Fruit fly (Drosophila melanogaster): Measurements from ENCODE around the gene CG12773.

CG12773 gene

dm6 chrX:1398455-1399055 lies 44.8 kb upstream of the CG12773 start (continued):
- TF ChIP-seq CG8319 (GFP tag; optimal IDR thresholded peaks at IDR 0.05), result peak; percentile 66
- peak; percentile 86 for TF ChIP-seq CG32006 (GFP tag; optimal IDR thresholded peaks at IDR 0.05)
- peak; percentile 76 for TF ChIP-seq CG7368 (GFP tag; optimal IDR thresholded peaks at IDR 0.05)
- TF ChIP-seq CG34406 (GFP tag; optimal IDR thresholded peaks at IDR 0.05), result peak; percentile 64
- TF ChIP-seq CG11762 (GFP tag; optimal IDR thresholded peaks at IDR 0.05; ENCODE audit: insufficient read depth), result peak; percentile 73
- no peak for TF ChIP-seq Blimp-1 (GFP tag; optimal IDR thresholded peaks at IDR 0.05)
- TF ChIP-seq topi (GFP tag; optimal IDR thresholded peaks at IDR 0.05), result peak; percentile 89
- TF ChIP-seq fd59A (GFP tag; optimal IDR thresholded peaks at IDR 0.05), result peak; percentile 80
- TF ChIP-seq CG1621 (tag; optimal IDR thresholded peaks at IDR 0.05), result peak; percentile 77
- peak; percentile 66; the same call in 1 of the 2 replicates for TF ChIP-seq CG11294 (GFP tag; IDR thresholded peaks at IDR 0.05)
- TF ChIP-seq Gug (GFP tag; IDR thresholded peaks at IDR 0.05), result peak; percentile 63; the same call in 1 of the 2 replicates
- TF ChIP-seq CG11902 (GFP tag; optimal IDR thresholded peaks at IDR 0.05), result peak; percentile 85
- TF ChIP-seq Eip75B (GFP tag; optimal IDR thresholded peaks at IDR 0.05), result peak; percentile 85
- peak; percentile 83 for TF ChIP-seq CG3919 (GFP tag; optimal IDR thresholded peaks at IDR 0.05)
- TF ChIP-seq Ets21C (GFP tag; optimal IDR thresholded peaks at IDR 0.05), result peak; percentile 84
- peak; percentile 83 for TF ChIP-seq OdsH (GFP tag; optimal IDR thresholded peaks at IDR 0.05)
- TF ChIP-seq Hr4 (GFP tag; optimal IDR thresholded peaks at IDR 0.05), result peak; percentile 77

dm6 chrX:1397649-1398454 lies 44.1 kb upstream of the CG12773 start:
- no peak for TF ChIP-seq topi (GFP tag; optimal IDR thresholded peaks at IDR 0.05)
- peak; percentile 18 for TF ChIP-seq Hr39 (GFP tag; optimal IDR thresholded peaks at IDR 0.05)
- TF ChIP-seq OdsH (GFP tag; optimal IDR thresholded peaks at IDR 0.05), result no peak
- no peak for TF ChIP-seq CG9139 (GFP tag; optimal IDR thresholded peaks at IDR 0.05)
- TF ChIP-seq CG6854 (GFP tag; optimal IDR thresholded peaks at IDR 0.05), result no peak
- TF ChIP-seq ss (GFP tag; optimal IDR thresholded peaks at IDR 0.05), result peak in 1 of 2 experiments; percentile 2

dm6 chrX:1392875-1393274 lies 39.1 kb upstream of the CG12773 start, which contains the start of gene Rilpl:
Gene Rilpl, plus strand, starts transcription at chrX:1393054.
- TF ChIP-seq CG8319 (GFP tag; optimal IDR thresholded peaks at IDR 0.05) (no peak), cyc (GFP tag; optimal IDR thresholded peaks at IDR 0.05) (peak; percentile 14), CG15336 (GFP tag; IDR thresholded peaks at IDR 0.05) (no peak), Hr38 (GFP tag; optimal IDR thresholded peaks at IDR 0.05) (no peak), fkh (GFP tag; optimal IDR thresholded peaks at IDR 0.05) (peak; percentile 66), esn (GFP tag; optimal IDR thresholded peaks at IDR 0.05) (peak; percentile 27), CG3919 (GFP tag; optimal IDR thresholded peaks at IDR 0.05) (peak; percentile 30), ss (GFP tag; optimal IDR thresholded peaks at IDR 0.05) (peak; percentile 29 to 45), lz (GFP tag; optimal IDR thresholded peaks at IDR 0.05) (peak; percentile 25), CG6854 (GFP tag; optimal IDR thresholded peaks at IDR 0.05) (peak; percentile 40), Eip75B (GFP tag; optimal IDR thresholded peaks at IDR 0.05) (peak; percentile 13), Eip78C (GFP tag) (peak; percentile 7), eg (GFP tag; IDR thresholded peaks at IDR 0.05) (0 out of 3 replicates have a peak, but pooled peaks have one; percentile 21), net (GFP tag; optimal IDR thresholded peaks at IDR 0.05) (peak; percentile 23), OdsH (GFP tag; optimal IDR thresholded peaks at IDR 0.05) (no peak), CG1621 (tag; optimal IDR thresholded peaks at IDR 0.05) (peak; percentile 63), Sox14 (GFP tag; optimal IDR thresholded peaks at IDR 0.05) (peak; percentile 24)

dm6 chrX:1388148-1388703 lies 34.4 kb upstream of the CG12773 start:
- TF ChIP-seq CG6163 (GFP tag; IDR thresholded peaks at IDR 0.05) (0 out of 3 replicates have a peak, but pooled peaks have one; percentile 35), CG6854 (GFP tag; optimal IDR thresholded peaks at IDR 0.05) (no peak), CG16779 (tag; optimal IDR thresholded peaks at IDR 0.05) (no peak), eg (GFP tag; IDR thresholded peaks at IDR 0.05) (0 out of 3 replicates have a peak, but pooled peaks have one; percentile 4), Smox (GFP tag; optimal IDR thresholded peaks at IDR 0.05) (no peak), CG4318 (GFP tag; optimal IDR thresholded peaks at IDR 0.05) (no peak), fd59A (GFP tag; optimal IDR thresholded peaks at IDR 0.05) (no peak), pdm3 (GFP tag; optimal IDR thresholded peaks at IDR 0.05) (no peak), cyc (GFP tag; optimal IDR thresholded peaks at IDR 0.05) (no peak), fd85E (GFP tag; optimal IDR thresholded peaks at IDR 0.05) (no peak), CG31627 (GFP tag; optimal IDR thresholded peaks at IDR 0.05) (no peak), net (GFP tag; optimal IDR thresholded peaks at IDR 0.05) (no peak), OdsH (GFP tag; optimal IDR thresholded peaks at IDR 0.05) (no peak), Eip75B (GFP tag; optimal IDR thresholded peaks at IDR 0.05) (no peak), CG15336 (GFP tag; IDR thresholded peaks at IDR 0.05) (no peak), svp (GFP tag) (peak; percentile 11), Hr4 (GFP tag; optimal IDR thresholded peaks at IDR 0.05) (no peak), CG10631 (GFP tag; optimal IDR thresholded peaks at IDR 0.05) (no peak), CG3032 (tag; optimal IDR thresholded peaks at IDR 0.05) (no peak), Eip78C (GFP tag) (peak; percentile 34), achi (GFP tag; optimal IDR thresholded peaks at IDR 0.05) (no peak)

All from whole organism, prepupa.